Worm (Caenorhabditis elegans): ENCODE data around the gene F52D10.2.

The F52D10.2 gene

ce11 chrX:11546445-11547275 is 44.9 kb downstream of the F52D10.2 start, which contains the start of gene selt-1.1 (continued):
- TF ChIP-seq lin-13 (GFP tag; optimal IDR thresholded peaks at IDR 0.05), result no peak
- no peak for TF ChIP-seq lin-39 (tag; optimal IDR thresholded peaks at IDR 0.05)
- no peak for TF ChIP-seq unc-39 (tag; optimal IDR thresholded peaks at IDR 0.05)
- TF ChIP-seq nhr-12 (tag; optimal IDR thresholded peaks at IDR 0.05), result no peak
- TF ChIP-seq nhr-11 (tag; optimal IDR thresholded peaks at IDR 0.05), result no peak
- TF ChIP-seq nhr-6 (tag; optimal IDR thresholded peaks at IDR 0.05), result no peak
- TF ChIP-seq F13H6.1 (tag; optimal IDR thresholded peaks at IDR 0.05), result peak; percentile 62
- TF ChIP-seq elt-3 (tag; optimal IDR thresholded peaks at IDR 0.05), result no peak
- TF ChIP-seq mdl-1 (tag; optimal IDR thresholded peaks at IDR 0.05), result no peak
- TF ChIP-seq elt-1 (tag; optimal IDR thresholded peaks at IDR 0.05), result no peak
- TF ChIP-seq blmp-1 (tag; optimal IDR thresholded peaks at IDR 0.05; ENCODE audit: insufficient read depth), result no peak
- peak; percentile 27 for TF ChIP-seq sma-9 (GFP tag; optimal IDR thresholded peaks at IDR 0.05)
- TF ChIP-seq sma-9 (tag; optimal IDR thresholded peaks at IDR 0.05), result no peak
- peak; percentile 47 for TF ChIP-seq sma-3 (GFP tag; optimal IDR thresholded peaks at IDR 0.05)

- no peak for TF ChIP-seq C34F6.9 (tag; optimal IDR thresholded peaks at IDR 0.05)
- no peak for TF ChIP-seq dmd-4 (tag; optimal IDR thresholded peaks at IDR 0.05)
- no peak for TF ChIP-seq lin-11 (tag; optimal IDR thresholded peaks at IDR 0.05)
Observed at ce11 chrX:11541690-11542089, 49.8 kb downstream of the F52D10.2 start.

Data from whole organism, L2 larva.